Fruit fly (Drosophila melanogaster): Measurements from ENCODE around the gene Tsp97E.

DNA sequence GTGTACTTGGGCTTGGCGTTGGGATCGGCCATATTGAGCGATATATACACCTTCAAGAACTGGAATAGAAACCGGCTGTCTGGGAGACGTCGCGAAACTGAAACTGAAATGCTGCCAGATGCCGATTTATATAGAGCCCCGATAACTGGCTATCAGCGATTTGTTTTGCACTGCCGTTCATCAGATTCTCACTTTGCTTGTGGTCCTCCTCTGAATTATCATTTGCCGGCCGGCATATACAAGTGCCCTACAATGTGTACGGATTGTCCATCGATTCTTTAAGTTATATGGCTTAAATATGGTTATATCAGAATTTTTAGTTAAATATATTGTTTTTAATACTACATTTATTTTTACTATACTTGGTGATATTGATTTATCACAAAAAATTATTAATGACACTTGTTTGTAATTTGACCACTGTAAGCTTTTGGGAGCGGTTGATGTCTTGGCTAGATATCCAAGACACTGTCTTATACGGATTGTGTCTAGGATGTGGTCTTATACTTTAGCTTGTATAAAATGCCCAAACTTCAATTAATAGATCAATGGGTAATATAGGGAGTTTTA, 23.9 kb upstream of the Tsp97E start, which contains the start of gene CG31075:
- TF ChIP-seq CG32264 (GFP tag; optimal IDR thresholded peaks at IDR 0.05) = peak; percentile 71
- TF ChIP-seq pan (optimal IDR thresholded peaks at IDR 0.05) = no peak
- TF ChIP-seq Dfd (GFP tag; optimal IDR thresholded peaks at IDR 0.05) = no peak
- TF ChIP-seq Abd-B (GFP tag; optimal IDR thresholded peaks at IDR 0.05) = no peak
